Fruit fly (Drosophila melanogaster): ENCODE measurements around the gene RtGEF.

RtGEF gene

dm6 chr2L:20414750-20415211, 64.5 kb downstream of the RtGEF start, which contains the start of gene CG10947 (continued):
- TF ChIP-seq CG17186 (GFP tag; optimal IDR thresholded peaks at IDR 0.05) = no peak
- no peak for TF ChIP-seq Doc2 (GFP tag; IDR thresholded peaks at IDR 0.05)
- TF ChIP-seq grau (tag; optimal IDR thresholded peaks at IDR 0.05) = peak; percentile 55
- TF ChIP-seq CG11696 (GFP tag; IDR thresholded peaks at IDR 0.05) = no peak
- no peak for TF ChIP-seq crol (GFP tag; IDR thresholded peaks at IDR 0.05)
- no peak for TF ChIP-seq HLHmδ (GFP tag; optimal IDR thresholded peaks at IDR 0.05)
- TF ChIP-seq Awh (GFP tag; IDR thresholded peaks at IDR 0.05) = no peak
- peak; percentile 51 for TF ChIP-seq inv (GFP tag; IDR thresholded peaks at IDR 0.05; ENCODE audit: partially characterized antibody)
- TF ChIP-seq tio (GFP tag; optimal IDR thresholded peaks at IDR 0.05) = no peak
- peak; percentile 55 for TF ChIP-seq CG7987 (GFP tag; optimal IDR thresholded peaks at IDR 0.05)
- peak; percentile 45 for TF ChIP-seq CG8388 (GFP tag; optimal IDR thresholded peaks at IDR 0.05)
- TF ChIP-seq CG30403 (GFP tag; optimal IDR thresholded peaks at IDR 0.05) = peak; percentile 67
- peak; percentile 50 for TF ChIP-seq CG3281 (GFP tag; optimal IDR thresholded peaks at IDR 0.05)
- no peak for TF ChIP-seq ham (GFP tag; IDR thresholded peaks at IDR 0.05)
- TF ChIP-seq otp (GFP tag; IDR thresholded peaks at IDR 0.05) = peak; percentile 75; the same call in 2 of the 3 replicates
- TF ChIP-seq vfl (GFP tag; optimal IDR thresholded peaks at IDR 0.05) = peak; percentile 14
- no peak for TF ChIP-seq CG16779 (GFP tag; IDR thresholded peaks at IDR 0.05)
- no peak for TF ChIP-seq hkb (optimal IDR thresholded peaks at IDR 0.05)
- TF ChIP-seq hkb (GFP tag; IDR thresholded peaks at IDR 0.05) = peak; percentile 60; the same call in 1 of the 2 replicates
- no peak for TF ChIP-seq zf30C (GFP tag; optimal IDR thresholded peaks at IDR 0.05)
- peak; percentile 17 for TF ChIP-seq Usf (GFP tag; optimal IDR thresholded peaks at IDR 0.05)
- TF ChIP-seq ind (GFP tag; optimal IDR thresholded peaks at IDR 0.05) = peak; percentile 57
- TF ChIP-seq Bdp1 (GFP tag; optimal IDR thresholded peaks at IDR 0.05) = peak; percentile 28
- peak; percentile 58 for TF ChIP-seq CG11723 (GFP tag; optimal IDR thresholded peaks at IDR 0.05)
- no peak for TF ChIP-seq exex (tag; optimal IDR thresholded peaks at IDR 0.05)
- peak; percentile 69 for TF ChIP-seq CG9817 (tag; optimal IDR thresholded peaks at IDR 0.05)
- TF ChIP-seq CG9727 (GFP tag; optimal IDR thresholded peaks at IDR 0.05) = peak; percentile 61
- 0 out of 3 replicates have a peak, but pooled peaks have one; percentile 24 for TF ChIP-seq CG2199 (GFP tag; IDR thresholded peaks at IDR 0.05)
- TF ChIP-seq Opbp (GFP tag; IDR thresholded peaks at IDR 0.05; ENCODE audit: partially characterized antibody) = peak; percentile 69; the same call in 2 of the 3 replicates
- TF ChIP-seq vnd (GFP tag; IDR thresholded peaks at IDR 0.05; ENCODE audit: partially characterized antibody) = peak; percentile 51; the same call in 2 of the 3 replicates
- peak; percentile 55; the same call in 1 of the 2 replicates for TF ChIP-seq CG17328 (GFP tag; IDR thresholded peaks at IDR 0.05)
- TF ChIP-seq NC2α (GFP tag; optimal IDR thresholded peaks at IDR 0.05) = peak; percentile 25
- no peak for TF ChIP-seq TFAM (GFP tag; optimal IDR thresholded peaks at IDR 0.05)
- peak; percentile 62 for TF ChIP-seq CG1602 (GFP tag; optimal IDR thresholded peaks at IDR 0.05)
- peak; percentile 4 for TF ChIP-seq CG7271 (tag; optimal IDR thresholded peaks at IDR 0.05)
- TF ChIP-seq scrt (GFP tag; optimal IDR thresholded peaks at IDR 0.05) = no peak
- peak; percentile 66 for TF ChIP-seq Sox102F (GFP tag; optimal IDR thresholded peaks at IDR 0.05)
- TF ChIP-seq lola (GFP tag; optimal IDR thresholded peaks at IDR 0.05) = peak in 1 of 3 experiments; percentile 13
- TF ChIP-seq CG4282 (GFP tag; optimal IDR thresholded peaks at IDR 0.05) = peak; percentile 3
- TF ChIP-seq luna (GFP tag; optimal IDR thresholded peaks at IDR 0.05) = peak; percentile 53
- no peak for TF ChIP-seq cwo (GFP tag; optimal IDR thresholded peaks at IDR 0.05)
- no peak for TF ChIP-seq CG12299 (tag; optimal IDR thresholded peaks at IDR 0.05)
- TF ChIP-seq CG2875 (GFP tag; optimal IDR thresholded peaks at IDR 0.05) = peak; percentile 65
- peak; percentile 33 for TF ChIP-seq ssp (GFP tag; IDR thresholded peaks at IDR 0.05)
- TF ChIP-seq insv (GFP tag; optimal IDR thresholded peaks at IDR 0.05) = peak in 1 of 2 experiments; percentile 43
- peak; percentile 90 for TF ChIP-seq Rfx (GFP tag; IDR thresholded peaks at IDR 0.05)
- TF ChIP-seq CG11560 (tag; IDR thresholded peaks at IDR 0.05) = no peak
- TF ChIP-seq croc (GFP tag; conservative IDR thresholded peaks at IDR 0.05) = no peak; the same call in 2 of the 3 replicates
- peak; percentile 75 to 84 for TF ChIP-seq dpn (GFP tag; optimal IDR thresholded peaks at IDR 0.05)
- TF ChIP-seq sim (GFP tag; IDR thresholded peaks at IDR 0.05) = no peak
